Worm (Caenorhabditis elegans) whole organism, L3 larva: ENCODE measurements around the gene C09F5.3.

Experiments
- R02D3.7 ChIP-seq: fragments of 150-350 bp; optimal IDR thresholded peaks from 2 replicates; lab custom pipeline; 2014; ENCODE audit warnings: missing biosample characterization, missing genetic modification characterization
- ZK546.5 ChIP-seq: sonication (generic microtip); optimal IDR thresholded peaks from 2 replicates; lab custom pipeline; 2017; ENCODE audit warnings: missing biosample characterization, missing genetic modification characterization
- aly-2 ChIP-seq: fragments of 150-350 bp; optimal IDR thresholded peaks from 2 replicates; lab custom pipeline; 2014; ENCODE audit warnings: missing biosample characterization, missing genetic modification characterization
- ceh-16 ChIP-seq: sonication (generic microtip); optimal IDR thresholded peaks from 2 replicates; lab custom pipeline; 2017; ENCODE audit warnings: missing biosample characterization, missing genetic modification characterization
- ceh-28 ChIP-seq: fragments of 150-350 bp; optimal IDR thresholded peaks from 2 replicates; lab custom pipeline; 2014; ENCODE audit warnings: missing biosample characterization, missing genetic modification reagents, missing genetic modification characterization
- daf-12 ChIP-seq: fragments of 150-350 bp; optimal IDR thresholded peaks from 2 replicates; lab custom pipeline; 2014; ENCODE audit warnings: missing biosample characterization, missing genetic modification reagents, missing genetic modification characterization
- egl-27 ChIP-seq: sonication (generic microtip); optimal IDR thresholded peaks from 4 replicates; lab custom pipeline; 2017; ENCODE audit warnings: missing biosample characterization, missing genetic modification reagents, missing genetic modification characterization
- egl-5 ChIP-seq: fragments of 150-350 bp; optimal IDR thresholded peaks from 2 replicates; lab custom pipeline; 2017; ENCODE audit warnings: missing biosample characterization, missing genetic modification reagents, missing genetic modification characterization, inconsistent platforms
- elt-1 ChIP-seq: fragments of 150-350 bp; optimal IDR thresholded peaks from 2 replicates; lab custom pipeline; 2014; ENCODE audit warnings: missing biosample characterization, missing genetic modification characterization
- elt-2 ChIP-seq: sonication (generic microtip); optimal IDR thresholded peaks from 2 replicates; lab custom pipeline; 2016; ENCODE audit warnings: missing genetic modification reagents, mild to moderate bottlenecking, missing genetic modification characterization, missing compliant biosample characterization
- elt-3 ChIP-seq, 3 experiments: fragments of 150-350 bp in 1 of 3; sonication (generic microtip) in 2 of 3; optimal IDR thresholded peaks; 2 replicates in 2 of 3; 4 replicates in 1 of 3; lab custom pipeline; 2014 to 2017; ENCODE audit warnings: missing biosample characterization in 3 of 3, missing genetic modification characterization in 3 of 3
- eor-1 ChIP-seq, 2 experiments: fragments of 150-350 bp; optimal IDR thresholded peaks; 2 replicates each; lab custom pipeline; 2014 to 2018; ENCODE audit warnings: missing biosample characterization in 2 of 2, missing genetic modification characterization in 2 of 2
- fkh-10 ChIP-seq: sonication (generic microtip); optimal IDR thresholded peaks from 2 replicates; lab custom pipeline; 2017; ENCODE audit warnings: missing biosample characterization, missing genetic modification reagents, missing genetic modification characterization
- fkh-2 ChIP-seq: fragments of 150-350 bp; optimal IDR thresholded peaks from 2 replicates; lab custom pipeline; 2014; ENCODE audit warnings: missing biosample characterization, missing genetic modification reagents, missing genetic modification characterization
- fos-1 ChIP-seq: fragments of 150-350 bp; optimal IDR thresholded peaks from 2 replicates; lab custom pipeline; 2014; ENCODE audit warnings: missing biosample characterization, missing genetic modification characterization
- hmg-11 ChIP-seq: sonication (generic microtip); optimal IDR thresholded peaks from 2 replicates; lab custom pipeline; 2016; ENCODE audit warnings: missing genetic modification characterization, missing compliant biosample characterization
- jun-1 ChIP-seq: fragments of 150-350 bp; optimal IDR thresholded peaks from 2 replicates; lab custom pipeline; 2014; ENCODE audit warnings: missing biosample characterization, missing genetic modification reagents, missing genetic modification characterization
- lin-15B ChIP-seq: fragments of 150-350 bp; optimal IDR thresholded peaks from 2 replicates; lab custom pipeline; 2014; ENCODE audit warnings: missing biosample characterization, missing genetic modification characterization
- lin-39 ChIP-seq: fragments of 150-350 bp; optimal IDR thresholded peaks from 2 replicates; lab custom pipeline; 2018; ENCODE audit warnings: missing biosample characterization, missing genetic modification reagents, missing genetic modification characterization
- lsy-12 ChIP-seq: sonication (generic microtip); optimal IDR thresholded peaks from 2 replicates; lab custom pipeline; 2016; ENCODE audit warnings: mild to moderate bottlenecking, missing genetic modification characterization, missing compliant biosample characterization
- mdl-1 ChIP-seq: fragments of 150-350 bp; optimal IDR thresholded peaks from 2 replicates; lab custom pipeline; 2014; ENCODE audit warnings: missing biosample characterization, missing genetic modification characterization
- mml-1 ChIP-seq: fragments of 150-350 bp; sonication (generic microtip); optimal IDR thresholded peaks from 3 replicates; lab custom pipeline; 2014; ENCODE audit warnings: missing biosample characterization, missing genetic modification characterization
- nfya-1 ChIP-seq: sonication (generic microtip); optimal IDR thresholded peaks from 2 replicates; lab custom pipeline; 2017; ENCODE audit warnings: missing genetic modification characterization, mild to moderate bottlenecking, missing compliant biosample characterization, antibody characterized with exemption, moderate library complexity; ENCODE audit not compliant: insufficient read depth
- nhr-12 ChIP-seq: fragments of 150-350 bp; optimal IDR thresholded peaks from 2 replicates; lab custom pipeline; 2014; ENCODE audit warnings: missing biosample characterization, missing genetic modification characterization
- nhr-23 ChIP-seq: fragments of 150-350 bp; optimal IDR thresholded peaks from 2 replicates; lab custom pipeline; 2014; ENCODE audit warnings: missing biosample characterization, missing genetic modification reagents, missing genetic modification characterization
- nhr-237 ChIP-seq: fragments of 150-350 bp; optimal IDR thresholded peaks from 2 replicates; lab custom pipeline; 2014; ENCODE audit warnings: missing biosample characterization, missing genetic modification characterization
- nhr-25 ChIP-seq: sonication (generic microtip); optimal IDR thresholded peaks from 2 replicates; lab custom pipeline; 2017; ENCODE audit warnings: missing biosample characterization, missing genetic modification characterization
- nhr-28 ChIP-seq: fragments of 150-350 bp; optimal IDR thresholded peaks from 2 replicates; lab custom pipeline; 2014; ENCODE audit warnings: missing biosample characterization, missing genetic modification characterization
- nhr-43 ChIP-seq: sonication (generic microtip); optimal IDR thresholded peaks from 2 replicates; lab custom pipeline; 2016; ENCODE audit warnings: mild to moderate bottlenecking, missing genetic modification characterization, missing compliant biosample characterization; ENCODE audit not compliant: poor library complexity, severe bottlenecking
- nhr-67 ChIP-seq: fragments of 150-350 bp; optimal IDR thresholded peaks from 2 replicates; lab custom pipeline; 2014; ENCODE audit warnings: missing biosample characterization, missing genetic modification characterization
- nhr-76 ChIP-seq: fragments of 150-350 bp; sonication (generic microtip); optimal IDR thresholded peaks from 5 replicates; lab custom pipeline; 2014; ENCODE audit warnings: missing biosample characterization, missing genetic modification characterization
- nhr-77 ChIP-seq: fragments of 150-350 bp; optimal IDR thresholded peaks from 2 replicates; lab custom pipeline; 2014; ENCODE audit warnings: missing biosample characterization, missing genetic modification characterization
- pha-4 ChIP-seq: fragments of 150-350 bp; optimal IDR thresholded peaks from 2 replicates; lab custom pipeline; 2014; ENCODE audit warnings: missing biosample characterization, missing genetic modification reagents, missing genetic modification characterization
- pqm-1 ChIP-seq: fragments of 150-350 bp; optimal IDR thresholded peaks from 2 replicates; lab custom pipeline; 2017; ENCODE audit warnings: missing biosample characterization, missing genetic modification characterization, inconsistent platforms
- skn-1 ChIP-seq: fragments of 150-350 bp; optimal IDR thresholded peaks from 2 replicates; lab custom pipeline; 2014; ENCODE audit warnings: missing biosample characterization, missing genetic modification characterization
- snpc-4 ChIP-seq: fragments of 150-350 bp; optimal IDR thresholded peaks from 2 replicates; lab custom pipeline; 2014; ENCODE audit warnings: missing biosample characterization, missing genetic modification characterization
- tbx-2 ChIP-seq: sonication (generic microtip); optimal IDR thresholded peaks from 2 replicates; lab custom pipeline; 2016; ENCODE audit warnings: mild to moderate bottlenecking, missing genetic modification characterization, missing compliant biosample characterization
- unc-62 ChIP-seq: fragments of 150-350 bp; sonication (generic microtip); optimal IDR thresholded peaks from 4 replicates; lab custom pipeline; 2014; ENCODE audit warnings: missing biosample characterization, missing genetic modification reagents, missing genetic modification characterization
- zag-1 ChIP-seq: fragments of 150-350 bp; optimal IDR thresholded peaks from 2 replicates; lab custom pipeline; 2014; ENCODE audit warnings: missing biosample characterization, missing genetic modification characterization
- ztf-11 ChIP-seq: fragments of 150-350 bp; optimal IDR thresholded peaks from 2 replicates; lab custom pipeline; 2014; ENCODE audit warnings: missing biosample characterization, missing genetic modification characterization

Gene C09F5.3

ce11 chrIII:623754-624153 is 41.3 kb downstream of the C09F5.3 start:
- peak in 1 of 3 experiments; percentile 28 for TF ChIP-seq elt-3 (tag; optimal IDR thresholded peaks at IDR 0.05; lab: Kevin White, UChicago)
- no peak for TF ChIP-seq eor-1 (tag; optimal IDR thresholded peaks at IDR 0.05; lab: Kevin White, UChicago)
- peak; percentile 96 for TF ChIP-seq pha-4 (tag; lab: Kevin White, UChicago)
- peak; percentile 80 for TF ChIP-seq mdl-1 (tag; lab: Kevin White, UChicago)
- TF ChIP-seq lsy-12 (tag; lab: Kevin White, UChicago), result no peak
- TF ChIP-seq nhr-76 (tag; lab: Kevin White, UChicago), result no peak
- no peak for TF ChIP-seq fkh-10 (GFP tag; lab: Kevin White, UChicago)
- peak; percentile 15 for TF ChIP-seq nhr-43 (tag; lab: Kevin White, UChicago)
- peak; percentile 82 for TF ChIP-seq unc-62
- peak; percentile 88 for TF ChIP-seq hmg-11
- TF ChIP-seq ceh-16, result no peak
- no peak for TF ChIP-seq aly-2 (tag; lab: Kevin White, UChicago)
- TF ChIP-seq lin-39 (tag; lab: Kevin White, UChicago), result peak; percentile 91
- no peak for TF ChIP-seq fkh-2
- no peak for TF ChIP-seq nhr-12 (tag; lab: Kevin White, UChicago)
- peak; percentile 34 for TF ChIP-seq R02D3.7 (tag; lab: Kevin White, UChicago)
- peak; percentile 57 for TF ChIP-seq skn-1 (tag; lab: Kevin White, UChicago)
- no peak for TF ChIP-seq mml-1 (tag; lab: Kevin White, UChicago)
- peak; percentile 36 for TF ChIP-seq zag-1
- no peak for TF ChIP-seq fos-1 (tag; lab: Kevin White, UChicago)
- TF ChIP-seq lin-15B (tag; lab: Kevin White, UChicago), result peak; percentile 76
- peak; percentile 79 for TF ChIP-seq jun-1 (tag; lab: Kevin White, UChicago)
- TF ChIP-seq nhr-25 (tag; lab: Kevin White, UChicago), result peak; percentile 88
- peak; percentile 67 for TF ChIP-seq elt-1
- TF ChIP-seq nhr-67 (tag; lab: Kevin White, UChicago), result no peak
- no peak for TF ChIP-seq ztf-11 (tag; lab: Kevin White, UChicago)
- TF ChIP-seq daf-12 (tag; lab: Kevin White, UChicago), result no peak
- TF ChIP-seq tbx-2 (tag; lab: Kevin White, UChicago), result peak; percentile 39
- TF ChIP-seq egl-5 (tag; lab: Kevin White, UChicago), result peak; percentile 87
- TF ChIP-seq elt-2 (tag; lab: Kevin White, UChicago), result peak; percentile 97
- no peak for TF ChIP-seq ZK546.5 (tag; lab: Kevin White, UChicago)
- TF ChIP-seq ceh-28 (tag; lab: Kevin White, UChicago), result peak; percentile 50
- peak; percentile 39 for TF ChIP-seq egl-27 (tag; lab: Kevin White, UChicago)
- peak; percentile 97 for TF ChIP-seq pqm-1 (tag; lab: Kevin White, UChicago)
- TF ChIP-seq nhr-28, result no peak
- no peak for TF ChIP-seq nhr-77
- peak; percentile 91 for TF ChIP-seq nfya-1 (tag; lab: Kevin White, UChicago)
- TF ChIP-seq snpc-4 (tag; lab: Kevin White, UChicago), result peak; percentile 91
- TF ChIP-seq nhr-23 (tag; lab: Kevin White, UChicago), result peak; percentile 83

- TF ChIP-seq mml-1 (tag; lab: Kevin White, UChicago) (no peak), nhr-23 (tag; lab: Kevin White, UChicago) (no peak), mdl-1 (tag; lab: Kevin White, UChicago) (no peak), zag-1 (no peak), fkh-10 (GFP tag; lab: Kevin White, UChicago) (no peak), elt-2 (tag; lab: Kevin White, UChicago) (peak; percentile 53), pha-4 (tag; lab: Kevin White, UChicago) (peak; percentile 23), nhr-237 (tag; lab: Kevin White, UChicago) (no peak), hmg-11 (no peak), nfya-1 (tag; lab: Kevin White, UChicago) (no peak), pqm-1 (tag; lab: Kevin White, UChicago) (peak; percentile 41)
- TF ChIP-seq, all 47 proteins: peak for 3
These were observed 44.8 kb downstream of the C09F5.3 start, which contains the start of gene T19C3.4 for ce11 chrIII:620204-620718. Gene T19C3.4 (minus strand): TSS chrIII:620254.
